Worm (Caenorhabditis elegans): ENCODE measurements around the gene col-76.

The col-76 gene

DNA sequence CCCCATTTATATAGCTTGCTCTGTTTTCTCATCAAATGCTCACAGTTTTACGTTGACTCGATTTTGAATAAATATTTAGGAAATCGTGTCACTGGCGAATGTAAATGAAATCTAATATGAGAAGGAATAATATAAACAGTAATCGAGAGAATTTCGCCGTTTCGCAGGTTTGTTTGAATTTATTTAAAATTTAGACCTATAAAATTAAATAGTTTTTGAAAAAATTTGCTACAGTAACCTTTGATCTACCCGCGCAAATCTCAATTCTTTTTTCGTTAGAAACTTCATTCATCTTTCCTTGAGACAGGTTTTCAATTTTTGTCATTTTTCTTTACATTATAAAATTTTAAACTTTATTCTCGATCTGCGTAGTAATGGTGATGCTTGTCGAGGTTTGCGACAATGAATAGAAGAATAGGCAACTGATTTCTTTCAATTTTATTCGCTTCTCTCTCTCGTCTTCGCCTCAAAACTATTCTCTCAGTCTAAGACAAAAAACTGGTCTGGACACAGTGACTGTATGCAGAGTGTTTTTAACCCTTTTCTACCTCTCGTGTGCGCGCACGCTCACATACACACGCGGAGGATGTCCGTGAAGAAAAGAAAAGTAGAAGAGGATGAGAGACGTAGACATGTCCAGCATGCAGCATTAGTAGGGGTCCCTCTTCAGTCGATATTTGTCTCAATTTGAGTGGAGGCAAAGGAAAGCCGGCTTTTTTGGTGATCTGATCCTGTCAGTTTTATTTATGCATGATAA lies 18.3 kb downstream of the col-76 start, which contains the start of gene dab-1 (continued):
- TF ChIP-seq tlp-1 (tag; optimal IDR thresholded peaks at IDR 0.05) (no peak), C04F5.9 (tag; optimal IDR thresholded peaks at IDR 0.05) (no peak), elt-3 (tag; optimal IDR thresholded peaks at IDR 0.05) (peak in 4 of 6 experiments; percentile 3 to 55 (median 18)), rnt-1 (tag; optimal IDR thresholded peaks at IDR 0.05) (peak; percentile 12), ceh-82 (tag; optimal IDR thresholded peaks at IDR 0.05) (peak in 1 of 3 experiments; percentile 30), elt-2 (tag; optimal IDR thresholded peaks at IDR 0.05) (no peak), hpl-2 (GFP tag; optimal IDR thresholded peaks at IDR 0.05) (no peak), mep-1 (tag; optimal IDR thresholded peaks at IDR 0.05) (peak; percentile 55), nhr-237 (tag; optimal IDR thresholded peaks at IDR 0.05) (no peak), efl-1 (optimal IDR thresholded peaks at IDR 0.05) (peak; percentile 4 to 11), efl-1 (GFP tag; optimal IDR thresholded peaks at IDR 0.05 in 1 of 2) (peak in 1 of 2 experiments; percentile 69), xbp-1 (tag; optimal IDR thresholded peaks at IDR 0.05) (no peak), egl-27 (tag; optimal IDR thresholded peaks at IDR 0.05) (no peak), swsn-7 (tag; optimal IDR thresholded peaks at IDR 0.05) (no peak), lir-3 (tag; optimal IDR thresholded peaks at IDR 0.05; ENCODE audit: poor library complexity) (no peak)

DNA sequence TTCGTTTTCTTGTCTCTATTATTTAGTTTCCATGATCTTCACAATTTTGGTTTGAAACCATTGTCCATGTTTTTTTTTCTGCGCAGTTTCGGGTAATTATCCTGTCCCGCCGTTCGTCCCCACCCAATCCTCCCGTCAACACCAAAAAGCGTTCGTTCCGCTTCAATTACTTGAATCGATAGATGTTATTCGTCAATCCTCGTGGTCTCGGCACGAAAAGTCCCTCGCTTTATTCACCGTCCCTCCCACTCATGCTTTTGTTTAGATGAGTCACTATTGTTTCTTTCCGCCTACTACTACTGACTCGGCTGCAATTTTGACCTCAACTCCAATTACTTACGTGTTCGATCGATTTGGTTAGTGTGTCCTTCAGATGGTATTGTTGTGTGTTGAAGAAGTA lies 19.3 kb downstream of the col-76 start:
- TF ChIP-seq ceh-90 (tag; optimal IDR thresholded peaks at IDR 0.05) (no peak), nhr-85 (tag) (peak; percentile 41)

DNA sequence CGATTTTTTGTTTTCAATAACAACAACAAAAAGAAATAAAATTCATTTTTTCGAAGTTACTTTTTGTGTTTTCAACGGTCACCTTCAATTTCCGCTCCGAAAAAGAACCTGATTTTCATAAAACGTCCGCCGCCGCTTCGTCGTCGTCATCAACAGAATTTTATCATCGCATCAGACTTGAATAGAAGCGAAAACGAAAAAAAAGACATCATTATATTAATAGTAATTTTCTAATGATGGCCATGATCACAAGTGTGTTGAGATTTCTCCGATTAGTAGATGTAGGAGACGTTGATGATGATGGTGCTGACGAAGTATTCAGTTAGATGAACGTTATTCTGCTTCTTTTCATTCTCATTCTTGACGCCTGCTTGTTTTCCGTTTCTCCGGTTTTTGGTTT lies 19.8 kb downstream of the col-76 start:
- TF ChIP-seq ceh-8 (GFP tag; optimal IDR thresholded peaks at IDR 0.05), result peak; percentile 31
- TF ChIP-seq blmp-1 (tag; optimal IDR thresholded peaks at IDR 0.05), result peak; percentile 78
- no peak for TF ChIP-seq unc-86 (tag; optimal IDR thresholded peaks at IDR 0.05)
- no peak for TF ChIP-seq nhr-76 (tag; optimal IDR thresholded peaks at IDR 0.05)
- TF ChIP-seq elt-3 (tag; optimal IDR thresholded peaks at IDR 0.05), result peak in 1 of 6 experiments; percentile 14

DNA sequence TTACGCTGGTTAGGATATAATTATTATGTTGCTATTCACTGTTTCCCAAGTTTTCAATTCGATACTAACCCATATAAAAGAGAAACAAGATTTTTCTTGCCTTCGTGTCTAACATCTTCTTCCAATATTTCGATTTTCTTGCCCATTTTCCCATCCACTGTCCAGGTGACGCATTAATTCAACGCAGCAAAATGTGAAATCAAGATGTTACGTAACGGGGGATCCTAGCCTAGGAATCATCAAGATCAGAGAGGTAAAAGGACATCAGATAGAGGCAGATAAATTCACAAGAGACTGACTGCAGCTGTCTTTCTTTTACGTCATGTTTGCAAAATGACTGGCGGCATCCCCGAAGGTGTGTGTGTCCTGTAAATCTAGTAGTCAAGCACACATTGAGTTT lies 20.5 kb downstream of the col-76 start:
- peak; percentile 85 for TF ChIP-seq blmp-1 (tag; optimal IDR thresholded peaks at IDR 0.05)
- TF ChIP-seq lin-14 (GFP tag; optimal IDR thresholded peaks at IDR 0.05), result peak; percentile 23
- no peak for TF ChIP-seq fkh-8 (tag; optimal IDR thresholded peaks at IDR 0.05)
- TF ChIP-seq nhr-85 (tag), result peak; percentile 6
- TF ChIP-seq elt-3 (tag; optimal IDR thresholded peaks at IDR 0.05), result peak in 1 of 6 experiments; percentile 4

DNA sequence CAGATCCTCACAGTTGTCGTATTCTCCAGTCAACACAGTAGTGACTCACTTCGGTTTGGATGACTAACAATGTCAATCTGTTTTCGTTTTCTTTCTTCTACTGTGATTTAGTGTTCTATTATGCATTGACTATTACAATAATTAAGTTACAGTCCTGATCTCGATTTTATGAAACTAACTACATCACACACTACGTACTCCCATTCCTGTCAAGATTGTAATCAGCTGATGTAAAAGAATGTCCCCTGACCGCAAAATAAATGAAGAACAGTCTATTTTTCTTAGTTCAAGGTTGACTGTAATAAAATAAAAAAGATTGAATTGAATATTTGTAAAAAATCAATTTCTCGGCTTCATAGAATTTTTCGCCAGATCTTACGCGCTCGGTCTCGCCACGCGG lies 21.2 kb downstream of the col-76 start:
- TF ChIP-seq lsy-2 (tag; optimal IDR thresholded peaks at IDR 0.05), result peak in 1 of 2 experiments; percentile 24
- peak; percentile 29 for TF ChIP-seq nhr-20 (tag; optimal IDR thresholded peaks at IDR 0.05)
- TF ChIP-seq elt-2 (tag; optimal IDR thresholded peaks at IDR 0.05), result no peak
- TF ChIP-seq mdl-1 (tag; optimal IDR thresholded peaks at IDR 0.05), result no peak
- TF ChIP-seq nhr-85 (tag), result peak; percentile 72

DNA sequence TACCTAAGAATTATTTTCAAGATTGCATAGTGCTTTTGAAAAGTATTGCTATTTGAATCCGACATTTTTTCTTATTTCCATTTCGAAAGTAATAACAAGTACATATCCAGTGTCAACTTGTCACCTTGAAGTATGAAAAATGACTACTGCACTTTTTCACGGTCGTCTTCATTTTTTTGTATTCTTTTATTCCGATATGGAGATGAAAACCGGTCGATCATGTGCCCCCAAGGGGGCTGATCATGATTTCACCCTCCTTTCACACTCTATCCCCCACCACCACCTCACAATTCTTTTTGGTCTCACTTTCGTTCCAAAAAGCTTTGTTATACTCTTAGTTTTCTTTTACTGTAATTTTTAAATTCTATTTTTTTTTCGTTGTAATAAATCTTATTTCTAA lies 21.8 kb downstream of the col-76 start:
- TF ChIP-seq fkh-4 (tag; optimal IDR thresholded peaks at IDR 0.05; ENCODE audit: borderline replicate concordance) (no peak), blmp-1 (tag; optimal IDR thresholded peaks at IDR 0.05) (peak; percentile 89), mef-2 (tag; optimal IDR thresholded peaks at IDR 0.05) (no peak), isw-1 (GFP tag; IDR thresholded peaks at IDR 0.05) (no peak), lin-35 (GFP tag; optimal IDR thresholded peaks at IDR 0.05) (peak in 1 of 2 experiments; percentile 24), nhr-237 (tag; optimal IDR thresholded peaks at IDR 0.05) (no peak), snu-23 (GFP tag; optimal IDR thresholded peaks at IDR 0.05) (peak; percentile 6), mdl-1 (tag; optimal IDR thresholded peaks at IDR 0.05) (no peak), nhr-20 (tag; optimal IDR thresholded peaks at IDR 0.05) (peak; percentile 16), lin-14 (GFP tag; optimal IDR thresholded peaks at IDR 0.05) (peak; percentile 24), nhr-85 (tag) (peak; percentile 76), grh-1 (GFP tag; IDR thresholded peaks at IDR 0.05) (0 out of 2 replicates have a peak, but pooled peaks have one; percentile 16)

Measured in whole organism, L1 larva.